Worm (Caenorhabditis elegans) whole organism, mixed stage, embryonic: ENCODE results near the gene C54C6.4.

Experiments
- elt-1 ChIP-seq: sonication (generic microtip); optimal IDR thresholded peaks from 2 replicates; lab custom pipeline; 2017; ENCODE audit warnings: missing genetic modification characterization, mild to moderate bottlenecking, missing compliant biosample characterization, antibody characterized with exemption, moderate library complexity, borderline replicate concordance; ENCODE audit not compliant: insufficient read depth
- lin-32 ChIP-seq: fragments of 200-800 bp; sonication (Bioruptor generic); optimal IDR thresholded peaks from 2 replicates; lab custom pipeline; 2018; ENCODE audit warnings: mild to moderate bottlenecking, missing genetic modification characterization, missing compliant biosample characterization
- snpc-4 ChIP-seq: fragments of 150-350 bp; optimal IDR thresholded peaks from 2 replicates; lab custom pipeline; 2014; ENCODE audit warnings: missing biosample characterization, missing genetic modification characterization
- tbx-8 ChIP-seq: fragments of 200-800 bp; sonication (Bioruptor generic); optimal IDR thresholded peaks from 2 replicates; lab custom pipeline; 2018; ENCODE audit warnings: mild to moderate bottlenecking, missing genetic modification characterization, moderate library complexity, missing compliant biosample characterization
- ztf-11 ChIP-seq: fragments of 150-350 bp; optimal IDR thresholded peaks from 2 replicates; lab custom pipeline; 2014; ENCODE audit warnings: missing biosample characterization, missing genetic modification characterization

- TF ChIP-seq ztf-11 (tag; lab: Kevin White, UChicago) (no peak), elt-1 (tag; lab: Kevin White, UChicago) (no peak), snpc-4 (tag; lab: Kevin White, UChicago) (no peak), tbx-8 (GFP tag; lab: Kevin White, UChicago) (no peak), lin-32 (GFP tag; lab: Kevin White, UChicago) (no peak)
Measured at ce11 chrIII:3590365-3590764, 36.9 kb downstream of the C54C6.4 start, which contains the start of gene ptp-1.
